Fruit fly (Drosophila melanogaster): ENCODE measurements around the gene CG2701.
A peak's percentile ranks its signal among the peaks of the same experiment; 100 is the strongest.

Gene CG2701

DNA sequence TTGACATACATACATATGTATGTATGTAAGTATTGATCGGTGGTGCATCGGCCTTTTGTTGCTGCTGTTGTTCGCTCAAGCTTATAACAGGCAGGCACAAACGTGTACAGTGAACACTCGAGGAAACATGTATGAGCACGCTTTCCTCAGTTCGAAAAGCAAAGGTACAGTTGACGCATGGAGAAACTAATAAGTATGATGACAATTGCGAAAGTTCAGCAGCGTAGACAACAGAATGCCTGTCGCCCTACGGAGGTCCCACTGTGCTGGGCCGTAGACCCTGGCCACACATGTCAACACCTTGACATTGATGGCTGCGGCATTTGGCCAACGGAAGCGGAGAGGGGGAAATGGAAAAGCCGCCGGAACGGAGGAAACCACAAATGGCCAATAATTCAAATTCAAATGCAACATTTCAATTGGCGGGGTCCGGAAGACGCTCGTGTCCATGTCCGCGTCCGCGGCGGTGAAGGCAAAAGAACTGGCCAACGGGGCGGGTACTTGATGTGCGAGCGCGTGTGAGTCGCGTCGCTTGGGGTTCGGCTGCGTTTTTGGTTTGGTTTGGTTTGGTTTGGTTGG lies 11.9 kb downstream of the CG2701 start, which contains the start of gene CG2681 (continued):
- TF ChIP-seq sc (optimal IDR thresholded peaks at IDR 0.05) (no peak), sc (GFP tag; optimal IDR thresholded peaks at IDR 0.05) (no peak), lab (GFP tag; optimal IDR thresholded peaks at IDR 0.05) (no peak), CG6175 (GFP tag; IDR thresholded peaks at IDR 0.05) (no peak), CG18476 (GFP tag; optimal IDR thresholded peaks at IDR 0.05) (no peak), phol (tag; optimal IDR thresholded peaks at IDR 0.05) (no peak), CG16779 (GFP tag; IDR thresholded peaks at IDR 0.05) (peak; percentile 59; the same call in 1 of the 2 replicates), CG4424 (GFP tag; optimal IDR thresholded peaks at IDR 0.05) (no peak), Opbp (GFP tag; IDR thresholded peaks at IDR 0.05; ENCODE audit: partially characterized antibody) (no peak), cwo (GFP tag; optimal IDR thresholded peaks at IDR 0.05) (no peak), dan (GFP tag; IDR thresholded peaks at IDR 0.05) (no peak), HmgZ (tag; optimal IDR thresholded peaks at IDR 0.05) (no peak), sqz (GFP tag; optimal IDR thresholded peaks at IDR 0.05) (no peak), CG17802 (tag; optimal IDR thresholded peaks at IDR 0.05) (no peak), H2.0 (GFP tag; IDR thresholded peaks at IDR 0.05) (peak; percentile 62), CG10654 (GFP tag; optimal IDR thresholded peaks at IDR 0.05) (no peak), CG31224 (GFP tag; IDR thresholded peaks at IDR 0.05) (peak; percentile 31; the same call in 1 of the 2 replicates), D19B (GFP tag; optimal IDR thresholded peaks at IDR 0.05) (no peak), Dad (GFP tag; optimal IDR thresholded peaks at IDR 0.05) (no peak), E2f2 (GFP tag; IDR thresholded peaks at IDR 0.05) (no peak; the same call in 1 of the 2 replicates), unpg (GFP tag; optimal IDR thresholded peaks at IDR 0.05) (peak; percentile 2), al (GFP tag; IDR thresholded peaks at IDR 0.05) (peak; percentile 50), CG10147 (GFP tag; optimal IDR thresholded peaks at IDR 0.05) (no peak), CG1024 (GFP tag; IDR thresholded peaks at IDR 0.05) (0 out of 2 replicates have a peak, but pooled peaks have one; percentile 25), CG3847 (GFP tag; IDR thresholded peaks at IDR 0.05) (0 out of 2 replicates have a peak, but pooled peaks have one; percentile 7), ci (GFP tag; IDR thresholded peaks at IDR 0.05) (peak; percentile 75), Bdp1 (GFP tag; optimal IDR thresholded peaks at IDR 0.05) (no peak), abd-A (tag; optimal IDR thresholded peaks at IDR 0.05) (no peak), da (GFP tag; optimal IDR thresholded peaks at IDR 0.05) (no peak), CG2875 (GFP tag; optimal IDR thresholded peaks at IDR 0.05) (no peak), CG11085 (GFP tag; IDR thresholded peaks at IDR 0.05) (no peak), Spps (tag; optimal IDR thresholded peaks at IDR 0.05) (no peak), hbn (GFP tag; IDR thresholded peaks at IDR 0.05; ENCODE audit: partially characterized antibody) (no peak), CG13296 (GFP tag; optimal IDR thresholded peaks at IDR 0.05) (no peak), Hand (GFP tag; optimal IDR thresholded peaks at IDR 0.05) (no peak), CG14860 (GFP tag; IDR thresholded peaks at IDR 0.05; ENCODE audit: partially characterized antibody) (no peak), dpn (GFP tag; optimal IDR thresholded peaks at IDR 0.05) (peak; percentile 22 to 37), CG2199 (GFP tag; IDR thresholded peaks at IDR 0.05) (no peak), CG15601 (tag; optimal IDR thresholded peaks at IDR 0.05) (no peak), Poxn (GFP tag; IDR thresholded peaks at IDR 0.05) (0 out of 2 replicates have a peak, but pooled peaks have one; percentile 3), caup (GFP tag; optimal IDR thresholded peaks at IDR 0.05; ENCODE audit: severe bottlenecking) (no peak), E2f1 (GFP tag; IDR thresholded peaks at IDR 0.05) (peak; percentile 66), CG8089 (GFP tag; optimal IDR thresholded peaks at IDR 0.05) (no peak), CG4854 (GFP tag; optimal IDR thresholded peaks at IDR 0.05) (no peak), Hr78 (GFP tag; optimal IDR thresholded peaks at IDR 0.05) (no peak), Abd-B (GFP tag; optimal IDR thresholded peaks at IDR 0.05) (peak; percentile 12), corto (GFP tag; optimal IDR thresholded peaks at IDR 0.05) (no peak), CG17359 (tag; optimal IDR thresholded peaks at IDR 0.05) (peak; percentile 37), dimm (GFP tag; IDR thresholded peaks at IDR 0.05) (0 out of 2 replicates have a peak, but pooled peaks have one; percentile 22), Chrac-16 (GFP tag; optimal IDR thresholded peaks at IDR 0.05) (no peak)

All from whole organism, embryonic.